Fruit fly (Drosophila melanogaster) whole organism, prepupa: ENCODE data around the gene GCC88.

Source experiments
- CG32006 ChIP-seq: fragments of 200-800 bp; sonication (Bioruptor generic); optimal IDR thresholded peaks from 3 replicates; lab custom pipeline; 2017; ENCODE audit warnings: missing biosample characterization, mild to moderate bottlenecking, missing genetic modification characterization
- CG7368 ChIP-seq: fragments of 200-800 bp; sonication (Bioruptor generic); optimal IDR thresholded peaks from 3 replicates; lab custom pipeline; 2016; ENCODE audit warnings: missing biosample characterization, missing genetic modification characterization
- CG8119 ChIP-seq: fragments of 200-800 bp; sonication (Bioruptor generic); IDR thresholded peaks from 3 replicates; pipeline ENCODE4 v1.3.6; 2022; ENCODE audit warnings: missing biosample characterization, missing genetic modification characterization
- Hr38 ChIP-seq: sonication (Bioruptor generic); optimal IDR thresholded peaks from 2 replicates; lab custom pipeline; 2016; ENCODE audit warnings: missing biosample characterization, missing genetic modification characterization
- Hr39 ChIP-seq: fragments of 200-800 bp; sonication (Bioruptor generic); optimal IDR thresholded peaks from 2 replicates; lab custom pipeline; 2016; ENCODE audit warnings: missing biosample characterization, missing genetic modification characterization
- Met ChIP-seq: fragments of 200-800 bp; sonication (Bioruptor generic); optimal IDR thresholded peaks from 3 replicates; lab custom pipeline; 2016; ENCODE audit warnings: missing biosample characterization, missing genetic modification characterization
- OdsH ChIP-seq: fragments of 200-800 bp; sonication (Bioruptor generic); optimal IDR thresholded peaks from 3 replicates; lab custom pipeline; 2016; ENCODE audit warnings: missing biosample characterization, missing genetic modification characterization
- Smox ChIP-seq: fragments of 200-800 bp; sonication (Bioruptor generic); optimal IDR thresholded peaks from 3 replicates; lab custom pipeline; 2016; ENCODE audit warnings: missing biosample characterization, missing genetic modification characterization
- achi ChIP-seq: fragments of 200-800 bp; sonication (Bioruptor generic); optimal IDR thresholded peaks from 3 replicates; lab custom pipeline; 2016; ENCODE audit warnings: missing biosample characterization, missing genetic modification characterization
- eg ChIP-seq: fragments of 200-800 bp; sonication (Bioruptor generic); IDR thresholded peaks from 3 replicates; pipeline ENCODE4 v1.3.6; 2022; ENCODE audit warnings: missing biosample characterization, missing genetic modification characterization
- fkh ChIP-seq: fragments of 200-800 bp; sonication (Bioruptor generic); optimal IDR thresholded peaks from 3 replicates; lab custom pipeline; 2017; ENCODE audit warnings: missing biosample characterization, mild to moderate bottlenecking, missing genetic modification characterization, moderate library complexity
- spab ChIP-seq: fragments of 200-800 bp; sonication (Bioruptor generic); optimal IDR thresholded peaks from 2 replicates; lab custom pipeline; 2017; ENCODE audit warnings: missing biosample characterization, mild to moderate bottlenecking, missing genetic modification characterization, missing genetic modification reagents

DNA sequence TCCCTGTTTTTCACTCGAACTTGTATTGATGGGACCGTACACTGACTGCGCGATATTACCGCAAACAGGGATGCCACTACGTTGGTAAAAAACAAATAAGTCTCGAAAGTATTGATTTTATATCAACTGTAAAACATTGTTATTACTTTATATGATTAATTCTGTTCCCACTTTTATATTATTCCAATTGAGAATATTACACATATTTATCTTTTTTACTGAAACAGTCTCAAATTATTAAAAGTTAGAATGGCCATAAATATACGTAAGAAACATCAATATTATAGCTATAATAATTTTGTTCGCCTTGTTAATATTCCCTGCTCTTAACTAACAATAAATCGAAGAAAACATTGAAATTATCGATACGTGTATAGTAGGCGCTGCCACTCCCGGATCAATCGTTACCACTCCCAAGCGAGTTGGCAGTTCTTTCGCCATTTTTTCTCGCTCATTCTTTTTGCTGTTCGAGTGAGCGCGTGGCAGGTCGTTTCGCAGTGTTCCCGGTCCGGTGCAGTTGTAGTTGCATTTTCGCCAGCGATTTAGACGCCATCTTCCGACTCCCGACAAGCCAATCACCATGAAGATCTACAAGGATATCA, 20.5 kb downstream of the GCC88 start, which contains the start of the genes SdhC and Tctp:
- TF ChIP-seq OdsH (GFP tag; lab: Kevin White, UChicago) (peak; percentile 43), fkh (GFP tag; lab: Kevin White, UChicago) (peak; percentile 83), achi (peak; percentile 53), CG7368 (GFP tag; lab: Kevin White, UChicago) (no peak), spab (GFP tag; lab: Kevin White, UChicago) (no peak), eg (GFP tag; lab: Robert Waterston, UW) (peak; percentile 28; the same call in 1 of the 3 replicates), Met (GFP tag; lab: Kevin White, UChicago) (peak; percentile 64), CG32006 (GFP tag; lab: Kevin White, UChicago) (no peak), Hr38 (GFP tag; lab: Kevin White, UChicago) (no peak), CG8119 (GFP tag; lab: Robert Waterston, UW) (0 out of 3 replicates have a peak, but pooled peaks have one; percentile 12), Hr39 (peak; percentile 12), Smox (GFP tag; lab: Kevin White, UChicago) (peak; percentile 47)
